Fruit fly (Drosophila melanogaster): ENCODE data around the gene CG42494.

CG42494 gene

dm6 chr3L:3184104-3184503, at the start of gene CG42494:
TSS of gene CG42494 (plus strand) at chr3L:3184404.
- TF ChIP-seq fd96Ca (GFP tag; IDR thresholded peaks at IDR 0.05) = no peak
- TF ChIP-seq EcR (GFP tag; optimal IDR thresholded peaks at IDR 0.05) = no peak
- no peak for TF ChIP-seq Pif1A (GFP tag; optimal IDR thresholded peaks at IDR 0.05)
- no peak for TF ChIP-seq CG32121 (GFP tag; IDR thresholded peaks at IDR 0.05)
- TF ChIP-seq Ets98B (GFP tag; IDR thresholded peaks at IDR 0.05) = no peak
- no peak for TF ChIP-seq CG9948 (tag; optimal IDR thresholded peaks at IDR 0.05)
- no peak for TF ChIP-seq CG8159 (tag; optimal IDR thresholded peaks at IDR 0.05)
- no peak for TF ChIP-seq CG34367 (tag; optimal IDR thresholded peaks at IDR 0.05)
- TF ChIP-seq CG10348 (GFP tag; IDR thresholded peaks at IDR 0.05) = no peak
- no peak for TF ChIP-seq Pif1B (GFP tag; optimal IDR thresholded peaks at IDR 0.05)
- no peak for TF ChIP-seq rn (GFP tag; IDR thresholded peaks at IDR 0.05)
- TF ChIP-seq Snoo (tag; optimal IDR thresholded peaks at IDR 0.05) = no peak
- no peak for TF ChIP-seq CG4496 (GFP tag; IDR thresholded peaks at IDR 0.05)
- no peak for TF ChIP-seq CG13204 (GFP tag; optimal IDR thresholded peaks at IDR 0.05)

dm6 chr3L:3141411-3141810, 42.8 kb upstream of the CG42494 start:
- no peak for TF ChIP-seq CG10348 (GFP tag; IDR thresholded peaks at IDR 0.05)
- TF ChIP-seq Pif1B (GFP tag; optimal IDR thresholded peaks at IDR 0.05) = no peak
- no peak for TF ChIP-seq CG9948 (tag; optimal IDR thresholded peaks at IDR 0.05)
- TF ChIP-seq CG34367 (tag; optimal IDR thresholded peaks at IDR 0.05) = no peak
- TF ChIP-seq fd96Ca (GFP tag; IDR thresholded peaks at IDR 0.05) = no peak
- TF ChIP-seq CG8159 (tag; optimal IDR thresholded peaks at IDR 0.05) = no peak
- TF ChIP-seq CG17806 (tag; optimal IDR thresholded peaks at IDR 0.05) = no peak
- no peak for TF ChIP-seq CG13204 (GFP tag; optimal IDR thresholded peaks at IDR 0.05)
- no peak for TF ChIP-seq Ets98B (GFP tag; IDR thresholded peaks at IDR 0.05)
- no peak for TF ChIP-seq CG4496 (GFP tag; IDR thresholded peaks at IDR 0.05)
- TF ChIP-seq gl (tag; optimal IDR thresholded peaks at IDR 0.05) = no peak
- TF ChIP-seq CG8301 (tag; optimal IDR thresholded peaks at IDR 0.05) = no peak
- no peak for TF ChIP-seq EcR (GFP tag; optimal IDR thresholded peaks at IDR 0.05)
- no peak for TF ChIP-seq CG15710 (tag; optimal IDR thresholded peaks at IDR 0.05)
- no peak for TF ChIP-seq CG32121 (GFP tag; IDR thresholded peaks at IDR 0.05)
- no peak for TF ChIP-seq rn (GFP tag; IDR thresholded peaks at IDR 0.05)
- TF ChIP-seq Snoo (tag; optimal IDR thresholded peaks at IDR 0.05) = no peak
- no peak for TF ChIP-seq D1 (tag; optimal IDR thresholded peaks at IDR 0.05)

dm6 chr3L:3142516-3143382, 41.5 kb upstream of the CG42494 start:
- TF ChIP-seq CG34367 (tag; optimal IDR thresholded peaks at IDR 0.05) (no peak), CG4496 (GFP tag; IDR thresholded peaks at IDR 0.05) (no peak)

- peak; percentile 50 for TF ChIP-seq CG15710 (tag; optimal IDR thresholded peaks at IDR 0.05)
- no peak for TF ChIP-seq fd96Ca (GFP tag; IDR thresholded peaks at IDR 0.05)
- no peak for TF ChIP-seq EcR (GFP tag; optimal IDR thresholded peaks at IDR 0.05)
- no peak for TF ChIP-seq CG12605 (GFP tag; IDR thresholded peaks at IDR 0.05)
- TF ChIP-seq CG32121 (GFP tag; IDR thresholded peaks at IDR 0.05) = no peak
- no peak for TF ChIP-seq gl (tag; optimal IDR thresholded peaks at IDR 0.05)
- no peak for TF ChIP-seq Pif1A (GFP tag; optimal IDR thresholded peaks at IDR 0.05)
- no peak for TF ChIP-seq CG9948 (tag; optimal IDR thresholded peaks at IDR 0.05)
- peak; percentile 32; the same call in 1 of the 3 replicates for TF ChIP-seq CG4496 (GFP tag; IDR thresholded peaks at IDR 0.05)
- TF ChIP-seq CG14655 (GFP tag; optimal IDR thresholded peaks at IDR 0.05) = no peak
- TF ChIP-seq D1 (tag; optimal IDR thresholded peaks at IDR 0.05) = no peak
- no peak for TF ChIP-seq rn (GFP tag; IDR thresholded peaks at IDR 0.05)
- no peak for TF ChIP-seq CG13204 (GFP tag; optimal IDR thresholded peaks at IDR 0.05)
- no peak for TF ChIP-seq CG10348 (GFP tag; IDR thresholded peaks at IDR 0.05)
- TF ChIP-seq Snoo (tag; optimal IDR thresholded peaks at IDR 0.05) = no peak
- TF ChIP-seq CG34367 (tag; optimal IDR thresholded peaks at IDR 0.05) = no peak
- peak; percentile 25; the same call in 1 of the 2 replicates for TF ChIP-seq Ets98B (GFP tag; IDR thresholded peaks at IDR 0.05)
- TF ChIP-seq CG17806 (tag; optimal IDR thresholded peaks at IDR 0.05) = no peak
- TF ChIP-seq Pif1B (GFP tag; optimal IDR thresholded peaks at IDR 0.05) = no peak
- no peak for TF ChIP-seq CG8301 (tag; optimal IDR thresholded peaks at IDR 0.05)
Measured at dm6 chr3L:3143383-3143962, 40.7 kb upstream of the CG42494 start, which contains the start of the genes CG11537 and Alg2. TSS of gene CG11537 (minus strand) at chr3L:3143457. TSS of gene Alg2 (plus strand) at chr3L:3143808.

dm6 chr3L:3148125-3149059, 35.8 kb upstream of the CG42494 start, which contains the start of the genes Usp5 and BtbVII:
TSS of gene Usp5 (minus strand) at chr3L:3148358.
TSS of gene BtbVII (plus strand) at chr3L:3148646.
- peak; percentile 44 for TF ChIP-seq CG8301 (tag; optimal IDR thresholded peaks at IDR 0.05)
- no peak for TF ChIP-seq CG32121 (GFP tag; IDR thresholded peaks at IDR 0.05)
- peak; percentile 24 for TF ChIP-seq CG34367 (tag; optimal IDR thresholded peaks at IDR 0.05)
- peak; percentile 56 for TF ChIP-seq gl (tag; optimal IDR thresholded peaks at IDR 0.05)
- no peak for TF ChIP-seq CG10348 (GFP tag; IDR thresholded peaks at IDR 0.05)
- peak; percentile 27 for TF ChIP-seq CG9948 (tag; optimal IDR thresholded peaks at IDR 0.05)
- no peak for TF ChIP-seq D1 (tag; optimal IDR thresholded peaks at IDR 0.05)
- peak; percentile 69 for TF ChIP-seq fd96Ca (GFP tag; IDR thresholded peaks at IDR 0.05)
- no peak for TF ChIP-seq CG14655 (GFP tag; optimal IDR thresholded peaks at IDR 0.05)
- TF ChIP-seq CG15710 (tag; optimal IDR thresholded peaks at IDR 0.05) = peak; percentile 26
- TF ChIP-seq Pif1A (GFP tag; optimal IDR thresholded peaks at IDR 0.05) = no peak
- peak; percentile 48 for TF ChIP-seq CG8159 (tag; optimal IDR thresholded peaks at IDR 0.05)
- no peak for TF ChIP-seq CG17806 (tag; optimal IDR thresholded peaks at IDR 0.05)
- TF ChIP-seq EcR (GFP tag; optimal IDR thresholded peaks at IDR 0.05) = no peak
- peak; percentile 15; the same call in 1 of the 3 replicates for TF ChIP-seq CG4496 (GFP tag; IDR thresholded peaks at IDR 0.05)
- peak; percentile 25 for TF ChIP-seq Snoo (tag; optimal IDR thresholded peaks at IDR 0.05)
- no peak for TF ChIP-seq rn (GFP tag; IDR thresholded peaks at IDR 0.05)
- TF ChIP-seq Ets98B (GFP tag; IDR thresholded peaks at IDR 0.05) = no peak
- no peak for TF ChIP-seq CG13204 (GFP tag; optimal IDR thresholded peaks at IDR 0.05)
- peak; percentile 10 for TF ChIP-seq Pif1B (GFP tag; optimal IDR thresholded peaks at IDR 0.05)
- TF ChIP-seq CG12605 (GFP tag; IDR thresholded peaks at IDR 0.05) = peak; percentile 22; the same call in 1 of the 2 replicates

All from whole organism, pupa.